Fruit fly (Drosophila melanogaster) whole organism, wandering third instar larva: ENCODE results near the gene Mettl4.

Experiments used
- dsf ChIP-seq: sonication (Bioruptor generic); optimal IDR thresholded peaks from 2 replicates; lab custom pipeline; 2016; ENCODE audit warnings: missing biosample characterization, missing genetic modification characterization, borderline replicate concordance
- psq ChIP-seq: fragments of 200-800 bp; sonication (Bioruptor generic); optimal IDR thresholded peaks from 3 replicates; lab custom pipeline; 2017; ENCODE audit warnings: missing biosample characterization, mild to moderate bottlenecking, missing genetic modification characterization, moderate library complexity

dm6 chr3R:16682901-16683300 is 31.9 kb upstream of the Mettl4 start:
- TF ChIP-seq psq (GFP tag; lab: Kevin White, UChicago), result no peak
- TF ChIP-seq dsf (GFP tag; lab: Kevin White, UChicago), result no peak
